Worm (Caenorhabditis elegans): ENCODE measurements around the gene M88.3.

- no peak for TF ChIP-seq pqm-1 (tag; optimal IDR thresholded peaks at IDR 0.05)
- peak; percentile 33 for TF ChIP-seq mep-1 (tag; optimal IDR thresholded peaks at IDR 0.05)
- no peak for TF ChIP-seq nhr-102 (tag; optimal IDR thresholded peaks at IDR 0.05)
- TF ChIP-seq ama-1 (optimal IDR thresholded peaks at IDR 0.05) = no peak
- no peak for TF ChIP-seq F44E2.7 (GFP tag; IDR thresholded peaks at IDR 0.05)
- TF ChIP-seq aha-1 (tag) = no peak
- TF ChIP-seq Y75B8A.6 (GFP tag; IDR thresholded peaks at IDR 0.05) = no peak
- no peak for TF ChIP-seq lin-38 (GFP tag; IDR thresholded peaks at IDR 0.05)
- TF ChIP-seq zag-1 (tag; optimal IDR thresholded peaks at IDR 0.05) = no peak
- peak in 1 of 2 experiments; percentile 1 for TF ChIP-seq mdl-1 (tag; optimal IDR thresholded peaks at IDR 0.05)
- TF ChIP-seq ceh-82 (tag; optimal IDR thresholded peaks at IDR 0.05) = no peak
- no peak for TF ChIP-seq spr-3 (GFP tag; optimal IDR thresholded peaks at IDR 0.05)
Measured at ce11 chrIII:4505726-4506125, 39.1 kb downstream of the M88.3 start.
